Worm (Caenorhabditis elegans) whole organism, late embryonic: ENCODE measurements around the gene str-31.

Source experiments
- C38D4.7 ChIP-seq: fragments of 200-800 bp; sonication (Bioruptor generic); optimal IDR thresholded peaks from 2 replicates; lab custom pipeline; 2018; ENCODE audit warnings: mild to moderate bottlenecking, missing genetic modification characterization, moderate library complexity, missing compliant biosample characterization
- F13H6.1 ChIP-seq: sonication (generic microtip); optimal IDR thresholded peaks from 2 replicates; lab custom pipeline; 2016; ENCODE audit warnings: missing genetic modification characterization, missing compliant biosample characterization
- npax-4 ChIP-seq: sonication (generic microtip); optimal IDR thresholded peaks from 2 replicates; lab custom pipeline; 2016; ENCODE audit warnings: missing genetic modification characterization, missing compliant biosample characterization

- no peak for TF ChIP-seq C38D4.7 (GFP tag; lab: Kevin White, UChicago)
- no peak for TF ChIP-seq F13H6.1 (tag; lab: Kevin White, UChicago)
- TF ChIP-seq npax-4 (tag; lab: Kevin White, UChicago) = no peak
Observed at ce11 chrV:7485000-7485399, 23.5 kb downstream of the str-31 start, which contains the start of gene srbc-8.
